Worm (Caenorhabditis elegans) whole organism, early embryonic: ENCODE measurements around the gene bud-31.

Experiments used
- B0310.2 ChIP-seq: sonication (generic microtip); optimal IDR thresholded peaks from 2 replicates; lab custom pipeline; 2016; ENCODE audit warnings: mild to moderate bottlenecking, missing genetic modification characterization, missing compliant biosample characterization
- F13C5.2 ChIP-seq: sonication (generic microtip); optimal IDR thresholded peaks from 2 replicates; lab custom pipeline; 2017; ENCODE audit warnings: mild to moderate bottlenecking, missing genetic modification characterization, inconsistent platforms, missing compliant biosample characterization
- aly-1 ChIP-seq: sonication (generic microtip); optimal IDR thresholded peaks from 2 replicates; lab custom pipeline; 2016; ENCODE audit warnings: missing genetic modification characterization, missing compliant biosample characterization
- ama-1 ChIP-seq: fragments of 150-350 bp; optimal IDR thresholded peaks from 2 replicates; lab custom pipeline; 2014
- ceh-36 ChIP-seq: sonication (generic microtip); optimal IDR thresholded peaks from 2 replicates; lab custom pipeline; 2016; ENCODE audit warnings: missing genetic modification characterization, inconsistent platforms, missing compliant biosample characterization
- ets-7 ChIP-seq: sonication (generic microtip); optimal IDR thresholded peaks from 2 replicates; lab custom pipeline; 2016; ENCODE audit warnings: missing genotype, missing genetic modification characterization, missing compliant biosample characterization
- hmbx-1 ChIP-seq: sonication (generic microtip); optimal IDR thresholded peaks from 2 replicates; lab custom pipeline; 2016; ENCODE audit warnings: mild to moderate bottlenecking, missing genetic modification characterization, missing compliant biosample characterization
- tra-4 ChIP-seq: sonication (generic microtip); optimal IDR thresholded peaks from 2 replicates; lab custom pipeline; 2017; ENCODE audit warnings: missing genetic modification characterization, missing compliant biosample characterization

- TF ChIP-seq hmbx-1 (tag; lab: Kevin White, UChicago), result no peak
- TF ChIP-seq aly-1, result no peak
- no peak for TF ChIP-seq tra-4 (tag; lab: Kevin White, UChicago)
- no peak for TF ChIP-seq B0310.2 (tag; lab: Kevin White, UChicago)
- no peak for TF ChIP-seq F13C5.2 (tag; lab: Kevin White, UChicago)
- no peak for TF ChIP-seq ceh-36
- no peak for TF ChIP-seq ama-1
- TF ChIP-seq ets-7 (tag; lab: Kevin White, UChicago), result no peak
Observed at ce11 chrIII:9662266-9662959, 33.9 kb downstream of the bud-31 start.
